Worm (Caenorhabditis elegans) whole organism, midembryonic: ENCODE results near the gene math-1.
"Not testable (repeated sequence)": the region's sequence is repeated elsewhere in the genome, so short reads cannot be mapped to it uniquely, and the experiment has no call there.

ENCODE experiments used
- T22C8.4 ChIP-seq: fragments of 200-800 bp; sonication (Bioruptor generic); IDR thresholded peaks from 2 replicates; pipeline ENCODE4 v1.3.6; 2022; ENCODE audit warnings: missing genetic modification characterization, missing compliant biosample characterization
- cog-1 ChIP-seq: sonication (generic microtip); optimal IDR thresholded peaks from 2 replicates; lab custom pipeline; 2016; ENCODE audit warnings: missing genetic modification characterization, missing compliant biosample characterization
- flt-1 ChIP-seq: fragments of 200-800 bp; sonication (Bioruptor generic); IDR thresholded peaks from 2 replicates; pipeline ENCODE4 v1.3.6; 2022; ENCODE audit warnings: missing genetic modification characterization, missing compliant biosample characterization
- klf-2 ChIP-seq: fragments of 200-800 bp; sonication (Bioruptor generic); conservative IDR thresholded peaks from 2 replicates; pipeline ENCODE4 v1.3.6; 2022; ENCODE audit warnings: missing genetic modification reagents, missing genetic modification characterization, missing compliant biosample characterization
- med-1 ChIP-seq: sonication (generic microtip); optimal IDR thresholded peaks from 2 replicates; lab custom pipeline; 2017; ENCODE audit warnings: missing genetic modification characterization, mild to moderate bottlenecking, missing compliant biosample characterization, antibody characterized with exemption, missing genetic modification reagents; ENCODE audit not compliant: insufficient read depth
- ref-1 ChIP-seq: fragments of 200-800 bp; sonication (Bioruptor generic); conservative IDR thresholded peaks from 2 replicates; pipeline ENCODE4 v1.3.6; 2022; ENCODE audit warnings: missing genetic modification reagents, missing genetic modification characterization, missing compliant biosample characterization
- tab-1 ChIP-seq: fragments of 200-800 bp; sonication (Bioruptor generic); IDR thresholded peaks from 2 replicates; pipeline ENCODE4 v1.3.6; 2022; ENCODE audit warnings: missing genetic modification characterization, missing compliant biosample characterization
- ztf-23 ChIP-seq: fragments of 200-800 bp; sonication (Bioruptor generic); IDR thresholded peaks from 2 replicates; pipeline ENCODE4 v1.3.6; 2022; ENCODE audit warnings: missing genetic modification reagents, missing genetic modification characterization, missing compliant biosample characterization
- ztf-29 ChIP-seq: fragments of 200-800 bp; sonication (Bioruptor generic); IDR thresholded peaks from 2 replicates; pipeline ENCODE4 v1.3.6; 2022; ENCODE audit warnings: missing genetic modification reagents, missing genetic modification characterization, missing compliant biosample characterization

The math-1 gene

ce11 chrII:2042447-2042846 is 4.0 kb downstream of the math-1 start, which contains the start of gene bath-20:
bath-20 (minus strand) TSS chrII:2042547.
- TF ChIP-seq ztf-23 (GFP tag; lab: Robert Waterston, UW) (no peak), ref-1 (GFP tag; lab: Robert Waterston, UW) (no peak), tab-1 (GFP tag; lab: Robert Waterston, UW) (no peak), flt-1 (no peak), T22C8.4 (no peak), klf-2 (no peak), cog-1 (tag; lab: Kevin White, UChicago) (no peak), ztf-29 (GFP tag; lab: Robert Waterston, UW) (no peak), med-1 (GFP tag; lab: Kevin White, UChicago) (no peak)

- TF ChIP-seq ref-1 (GFP tag; lab: Robert Waterston, UW) (no peak), T22C8.4 (no peak), cog-1 (tag; lab: Kevin White, UChicago) (no peak), klf-2 (no peak), ztf-23 (GFP tag; lab: Robert Waterston, UW) (no peak), ztf-29 (GFP tag; lab: Robert Waterston, UW) (no peak), tab-1 (GFP tag; lab: Robert Waterston, UW) (no peak), flt-1 (no peak), med-1 (GFP tag; lab: Kevin White, UChicago) (no peak)
Measured at ce11 chrII:2039288-2039687, 7.2 kb downstream of the math-1 start, which contains the start of gene bath-19. bath-19 (minus strand) TSS chrII:2039388.

- TF ChIP-seq ztf-29 (GFP tag; lab: Robert Waterston, UW) (no peak), tab-1 (GFP tag; lab: Robert Waterston, UW) (no peak), cog-1 (tag; lab: Kevin White, UChicago) (no peak), flt-1 (no peak), T22C8.4 (no peak), ref-1 (GFP tag; lab: Robert Waterston, UW) (no peak), med-1 (GFP tag; lab: Kevin White, UChicago) (no peak), ztf-23 (GFP tag; lab: Robert Waterston, UW) (no peak), klf-2 (no peak)
Measured at ce11 chrII:2033286-2033685, 13.2 kb downstream of the math-1 start, which contains the start of gene F59H6.14. F59H6.14 (plus strand) TSS chrII:2033586.

ce11 chrII:2032282-2032681 is 14.2 kb downstream of the math-1 start, which contains the start of gene btb-4:
btb-4 (plus strand) TSS chrII:2032316.
- TF ChIP-seq ref-1 (GFP tag; lab: Robert Waterston, UW); flt-1; T22C8.4: not testable (repeated sequence)

ce11 chrII:2031852-2032251 is 14.6 kb downstream of the math-1 start, which contains the start of gene bath-5:
bath-5 (minus strand) TSS chrII:2031952.
- no peak for TF ChIP-seq T22C8.4
- TF ChIP-seq med-1 (GFP tag; lab: Kevin White, UChicago), result no peak
- TF ChIP-seq ztf-23 (GFP tag; lab: Robert Waterston, UW), result no peak
- no peak for TF ChIP-seq klf-2
- no peak for TF ChIP-seq cog-1 (tag; lab: Kevin White, UChicago)
- no peak for TF ChIP-seq tab-1 (GFP tag; lab: Robert Waterston, UW)
- no peak for TF ChIP-seq flt-1

- TF ChIP-seq T22C8.4 (no peak), flt-1 (no peak)
Measured at ce11 chrII:2030367-2030766, 16.1 kb downstream of the math-1 start, which contains the start of gene bath-3. bath-3 (minus strand) TSS chrII:2030467.

- TF ChIP-seq klf-2, result no peak
- TF ChIP-seq T22C8.4, result no peak
- no peak for TF ChIP-seq ref-1 (GFP tag; lab: Robert Waterston, UW)
- no peak for TF ChIP-seq flt-1
- TF ChIP-seq ztf-23 (GFP tag; lab: Robert Waterston, UW), result no peak
- TF ChIP-seq tab-1 (GFP tag; lab: Robert Waterston, UW), result no peak
Measured at ce11 chrII:2028712-2029111, 17.7 kb downstream of the math-1 start, which contains the start of gene bath-1. bath-1 (minus strand) TSS chrII:2028812.

ce11 chrII:2026525-2026924 is 19.9 kb downstream of the math-1 start, which contains the start of gene bath-21:
bath-21 (minus strand) TSS chrII:2026625.
- TF ChIP-seq flt-1 (no peak), tab-1 (GFP tag; lab: Robert Waterston, UW) (no peak), med-1 (GFP tag; lab: Kevin White, UChicago) (no peak), klf-2 (no peak), T22C8.4 (no peak), ref-1 (GFP tag; lab: Robert Waterston, UW) (no peak), cog-1 (tag; lab: Kevin White, UChicago) (no peak), ztf-29 (GFP tag; lab: Robert Waterston, UW) (no peak), ztf-23 (GFP tag; lab: Robert Waterston, UW) (no peak)

ce11 chrII:2023514-2023913 is 22.9 kb downstream of the math-1 start, which contains the start of gene cya-2:
cya-2 (minus strand) TSS chrII:2023614.
- not testable (repeated sequence) for TF ChIP-seq cog-1 (tag; lab: Kevin White, UChicago); klf-2; tab-1 (GFP tag; lab: Robert Waterston, UW)

ce11 chrII:2013856-2014255 is 32.6 kb downstream of the math-1 start:
- TF ChIP-seq T22C8.4, result peak; percentile 37; the same call in 1 of the 2 replicates
- no peak for TF ChIP-seq klf-2
- TF ChIP-seq ztf-23 (GFP tag; lab: Robert Waterston, UW), result no peak

ce11 chrII:2012698-2013097 is 33.8 kb downstream of the math-1 start, which contains the start of gene F59H6.15:
F59H6.15 (plus strand) TSS chrII:2012998.
- TF ChIP-seq klf-2, result no peak
- no peak for TF ChIP-seq ztf-23 (GFP tag; lab: Robert Waterston, UW)
- TF ChIP-seq med-1 (GFP tag; lab: Kevin White, UChicago), result no peak
